Worm (Caenorhabditis elegans): Measurements from ENCODE around the gene alh-8.
"Not testable (repeated sequence)": the region's sequence is repeated elsewhere in the genome, so short reads cannot be mapped to it uniquely, and the experiment has no call there.

Gene alh-8

DNA sequence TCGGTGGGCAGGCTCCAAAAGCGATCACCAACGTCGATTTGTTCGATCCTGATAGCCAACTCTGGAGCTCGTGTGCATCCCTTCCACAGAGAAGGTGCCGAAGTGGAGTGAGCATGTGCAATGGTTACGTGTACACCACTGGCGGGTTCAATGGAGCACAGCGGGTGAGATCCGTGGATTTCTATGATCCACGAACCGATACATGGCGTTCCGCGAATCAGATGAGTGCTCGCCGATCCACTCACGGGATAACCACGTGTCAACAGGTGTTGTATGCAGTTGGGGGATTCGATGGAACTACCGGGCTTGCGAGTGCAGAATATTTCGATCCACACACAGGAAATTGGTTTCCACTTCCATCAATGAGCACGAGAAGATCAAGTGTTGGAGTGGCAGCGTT lies 38.0 kb upstream of the alh-8 start:
- no peak for TF ChIP-seq sea-1 (GFP tag; conservative IDR thresholded peaks at IDR 0.05)
- TF ChIP-seq aly-1 (tag; optimal IDR thresholded peaks at IDR 0.05) = no peak
- no peak for TF ChIP-seq ceh-36 (tag; optimal IDR thresholded peaks at IDR 0.05)
- TF ChIP-seq hmbx-1 (tag; optimal IDR thresholded peaks at IDR 0.05) = no peak
- no peak for TF ChIP-seq F13C5.2 (tag; optimal IDR thresholded peaks at IDR 0.05)
- TF ChIP-seq flt-1 (GFP tag; IDR thresholded peaks at IDR 0.05) = no peak

DNA sequence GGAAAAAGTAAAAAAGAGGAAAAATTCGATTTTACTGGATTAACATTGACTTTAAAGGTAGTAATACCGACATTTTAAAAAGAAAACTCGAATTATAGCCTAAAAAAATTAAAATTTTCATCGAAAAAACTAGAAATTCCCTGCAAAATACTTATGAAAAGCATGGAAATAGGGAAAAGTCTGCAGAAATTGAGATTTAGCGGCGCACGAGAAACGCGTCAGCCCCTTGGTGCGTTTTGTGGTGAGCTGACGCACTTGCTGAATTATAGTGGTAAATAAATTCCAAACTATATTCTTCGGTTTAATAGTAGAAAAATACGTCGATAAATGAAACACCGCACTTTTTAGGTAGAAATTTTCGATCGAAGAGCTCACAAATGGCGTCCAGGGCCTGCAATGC lies 34.4 kb upstream of the alh-8 start:
- TF ChIP-seq pes-1 (GFP tag; IDR thresholded peaks at IDR 0.05) (peak; percentile 32; the same call in 1 of the 2 replicates), F13C5.2 (tag; optimal IDR thresholded peaks at IDR 0.05) (peak; percentile 65), ama-1 (optimal IDR thresholded peaks at IDR 0.05) (no peak)

DNA sequence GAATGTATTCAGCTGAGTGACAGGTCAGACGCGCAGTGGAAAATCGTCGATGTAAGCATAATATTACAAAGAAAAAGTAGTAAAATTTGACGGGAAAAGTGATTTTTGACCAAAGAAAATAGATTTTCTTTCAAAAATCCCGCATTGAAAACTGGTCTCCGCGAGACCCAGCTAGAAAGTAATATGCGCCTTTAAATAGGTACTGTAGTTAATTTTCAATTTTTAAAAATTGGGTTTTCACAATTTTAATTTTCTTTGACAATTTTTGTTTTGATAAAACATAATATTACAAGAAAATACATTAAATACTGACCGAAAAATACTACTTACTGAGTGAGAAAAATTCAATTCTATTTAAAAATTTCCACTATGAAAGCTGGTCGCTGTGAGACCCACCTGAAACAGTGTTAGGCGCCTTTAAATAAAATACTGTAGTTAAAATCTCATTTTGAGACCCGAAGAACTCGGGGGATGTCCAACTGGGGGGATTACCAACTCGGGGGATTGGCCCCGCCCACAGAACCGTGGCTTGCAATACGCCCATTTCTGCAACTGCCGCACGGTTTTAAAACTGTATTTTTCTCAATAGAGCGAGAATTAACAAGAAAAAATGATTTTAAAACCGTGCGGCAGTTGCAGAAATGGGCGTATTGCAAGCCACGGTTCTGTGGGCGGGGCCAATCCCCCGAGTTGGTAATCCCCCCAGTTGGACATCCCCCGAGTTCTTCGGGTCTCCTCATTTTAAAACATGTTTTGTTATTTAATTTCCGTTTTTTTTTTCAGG lies 33.5 kb upstream of the alh-8 start, which contains the start of gene tars-1:
tars-1 (minus strand) TSS at position 497 of the 784 bp plus-strand sequence.
- TF ChIP-seq flt-1 (GFP tag; IDR thresholded peaks at IDR 0.05); ets-7 (tag; optimal IDR thresholded peaks at IDR 0.05); tra-4 (tag; optimal IDR thresholded peaks at IDR 0.05): not testable (repeated sequence)

ce11 chrII:11695945-11696270 lies 32.9 kb upstream of the alh-8 start, which contains the start of gene xpf-1:
Gene xpf-1 (plus strand): TSS chrII:11696171.
- TF ChIP-seq ceh-13 (GFP tag; optimal IDR thresholded peaks at IDR 0.05) = no peak
- no peak for TF ChIP-seq ama-1 (optimal IDR thresholded peaks at IDR 0.05)
- TF ChIP-seq pes-1 (GFP tag; IDR thresholded peaks at IDR 0.05) = no peak
- no peak for TF ChIP-seq B0310.2 (tag; optimal IDR thresholded peaks at IDR 0.05)
- TF ChIP-seq flt-1 (GFP tag; IDR thresholded peaks at IDR 0.05) = no peak
- TF ChIP-seq hmbx-1 (tag; optimal IDR thresholded peaks at IDR 0.05) = no peak
- TF ChIP-seq hmg-4 (GFP tag; optimal IDR thresholded peaks at IDR 0.05) = no peak
- TF ChIP-seq F13C5.2 (tag; optimal IDR thresholded peaks at IDR 0.05) = no peak
- no peak for TF ChIP-seq ceh-36 (tag; optimal IDR thresholded peaks at IDR 0.05)
- TF ChIP-seq aly-1 (tag; optimal IDR thresholded peaks at IDR 0.05) = no peak
- no peak for TF ChIP-seq tbx-11 (GFP tag; IDR thresholded peaks at IDR 0.05)
- TF ChIP-seq tbx-37 (GFP tag; conservative IDR thresholded peaks at IDR 0.05) = no peak
- no peak for TF ChIP-seq ets-7 (tag; optimal IDR thresholded peaks at IDR 0.05)
- no peak for TF ChIP-seq tra-4 (tag; optimal IDR thresholded peaks at IDR 0.05)
- no peak for TF ChIP-seq sea-1 (GFP tag; conservative IDR thresholded peaks at IDR 0.05)
- TF ChIP-seq scrt-1 (GFP tag; IDR thresholded peaks at IDR 0.05) = no peak
- TF ChIP-seq hnd-1 (tag; optimal IDR thresholded peaks at IDR 0.05) = no peak

DNA sequence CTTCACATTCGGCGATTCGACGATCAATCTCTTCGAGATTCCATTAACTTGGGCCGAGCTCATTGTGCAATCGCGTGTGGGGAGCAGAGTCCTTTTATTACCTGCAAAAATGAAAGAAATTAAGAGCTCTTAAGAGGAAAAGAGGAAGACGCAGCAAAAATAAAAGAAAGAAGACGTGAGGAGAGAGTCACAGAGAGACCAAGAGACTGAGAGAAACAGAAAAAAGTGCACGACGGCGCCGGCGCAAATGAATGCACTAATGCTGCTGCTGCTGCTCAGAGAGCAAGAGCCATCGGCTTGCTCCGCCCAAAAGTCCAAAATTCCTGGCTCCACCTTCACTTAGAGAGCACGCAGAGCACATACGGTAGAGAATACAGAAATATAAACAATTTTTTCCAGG lies 28.7 kb upstream of the alh-8 start, which contains the start of gene inos-1:
inos-1 (minus strand) TSS at position 101 of the 400 bp plus-strand sequence.
- no peak for TF ChIP-seq tbx-11 (GFP tag; IDR thresholded peaks at IDR 0.05)

- no peak for TF ChIP-seq ceh-13 (GFP tag; optimal IDR thresholded peaks at IDR 0.05)
- no peak for TF ChIP-seq sea-1 (GFP tag; conservative IDR thresholded peaks at IDR 0.05)
- no peak for TF ChIP-seq ets-7 (tag; optimal IDR thresholded peaks at IDR 0.05)
- TF ChIP-seq B0310.2 (tag; optimal IDR thresholded peaks at IDR 0.05) = no peak
- TF ChIP-seq aly-1 (tag; optimal IDR thresholded peaks at IDR 0.05) = no peak
- TF ChIP-seq ceh-36 (tag; optimal IDR thresholded peaks at IDR 0.05) = no peak
- TF ChIP-seq F13C5.2 (tag; optimal IDR thresholded peaks at IDR 0.05) = no peak
- TF ChIP-seq pes-1 (GFP tag; IDR thresholded peaks at IDR 0.05) = no peak
- TF ChIP-seq tbx-37 (GFP tag; conservative IDR thresholded peaks at IDR 0.05) = no peak
- TF ChIP-seq scrt-1 (GFP tag; IDR thresholded peaks at IDR 0.05) = no peak
- TF ChIP-seq flt-1 (GFP tag; IDR thresholded peaks at IDR 0.05) = no peak
- TF ChIP-seq hmbx-1 (tag; optimal IDR thresholded peaks at IDR 0.05) = no peak
- TF ChIP-seq tra-4 (tag; optimal IDR thresholded peaks at IDR 0.05) = no peak
- TF ChIP-seq ama-1 (optimal IDR thresholded peaks at IDR 0.05) = no peak
- TF ChIP-seq hnd-1 (tag; optimal IDR thresholded peaks at IDR 0.05) = no peak
- no peak for TF ChIP-seq tbx-11 (GFP tag; IDR thresholded peaks at IDR 0.05)
- TF ChIP-seq hmg-4 (GFP tag; optimal IDR thresholded peaks at IDR 0.05) = no peak
Observed at ce11 chrII:11700635-11701034, 28.2 kb upstream of the alh-8 start.

- TF ChIP-seq tbx-11 (GFP tag; IDR thresholded peaks at IDR 0.05) = no peak
- TF ChIP-seq hmg-4 (GFP tag; optimal IDR thresholded peaks at IDR 0.05) = no peak
- TF ChIP-seq sea-1 (GFP tag; conservative IDR thresholded peaks at IDR 0.05) = no peak
- TF ChIP-seq hmbx-1 (tag; optimal IDR thresholded peaks at IDR 0.05) = no peak
- TF ChIP-seq flt-1 (GFP tag; IDR thresholded peaks at IDR 0.05) = no peak
- no peak for TF ChIP-seq hnd-1 (tag; optimal IDR thresholded peaks at IDR 0.05)
- TF ChIP-seq B0310.2 (tag; optimal IDR thresholded peaks at IDR 0.05) = no peak
- TF ChIP-seq tbx-37 (GFP tag; conservative IDR thresholded peaks at IDR 0.05) = no peak
- TF ChIP-seq ama-1 (optimal IDR thresholded peaks at IDR 0.05) = no peak
- TF ChIP-seq ceh-36 (tag; optimal IDR thresholded peaks at IDR 0.05) = no peak
- no peak for TF ChIP-seq tra-4 (tag; optimal IDR thresholded peaks at IDR 0.05)
Observed at ce11 chrII:11705787-11706186, 23.1 kb upstream of the alh-8 start, which contains the start of gene VF13D12L.3. Gene VF13D12L.3 (plus strand): TSS chrII:11706009.

ce11 chrII:11709464-11709863 lies 19.4 kb upstream of the alh-8 start, which contains the start of gene fcmt-1:
Gene fcmt-1 (minus strand): TSS chrII:11709564.
- TF ChIP-seq ets-7 (tag; optimal IDR thresholded peaks at IDR 0.05) (no peak), tbx-37 (GFP tag; conservative IDR thresholded peaks at IDR 0.05) (no peak), tra-4 (tag; optimal IDR thresholded peaks at IDR 0.05) (no peak)
